Worm (Caenorhabditis elegans) whole organism, mixed stage, embryonic: ENCODE results near the gene R05G6.4.

Experiments
- cnd-1 ChIP-seq: fragments of 200-800 bp; sonication (Bioruptor generic); optimal IDR thresholded peaks from 2 replicates; lab custom pipeline; 2018; ENCODE audit warnings: mild to moderate bottlenecking, missing genetic modification characterization, missing compliant biosample characterization
- elt-3 ChIP-seq: fragments of 150-350 bp; optimal IDR thresholded peaks from 2 replicates; lab custom pipeline; 2014; ENCODE audit warnings: missing biosample characterization, missing genetic modification characterization
- mep-1 ChIP-seq: fragments of 150-350 bp; optimal IDR thresholded peaks from 2 replicates; lab custom pipeline; 2017; ENCODE audit warnings: missing biosample characterization, missing genetic modification reagents, missing genetic modification characterization, inconsistent platforms
- mls-2 ChIP-seq: sonication (generic microtip); optimal IDR thresholded peaks from 2 replicates; lab custom pipeline; 2016; ENCODE audit warnings: mild to moderate bottlenecking, missing genetic modification characterization, moderate library complexity, missing compliant biosample characterization
- nhr-12 ChIP-seq: fragments of 150-350 bp; optimal IDR thresholded peaks from 2 replicates; lab custom pipeline; 2014; ENCODE audit warnings: missing biosample characterization, missing genetic modification characterization
- nhr-237 ChIP-seq: fragments of 150-350 bp; optimal IDR thresholded peaks from 2 replicates; lab custom pipeline; 2014; ENCODE audit warnings: missing biosample characterization, missing genetic modification characterization
- nhr-28 ChIP-seq: fragments of 150-350 bp; optimal IDR thresholded peaks from 2 replicates; lab custom pipeline; 2014; ENCODE audit warnings: missing biosample characterization, missing genetic modification characterization
- tbx-8 ChIP-seq: fragments of 200-800 bp; sonication (Bioruptor generic); optimal IDR thresholded peaks from 2 replicates; lab custom pipeline; 2018; ENCODE audit warnings: mild to moderate bottlenecking, missing genetic modification characterization, moderate library complexity, missing compliant biosample characterization
- unc-39 ChIP-seq: fragments of 150-350 bp; optimal IDR thresholded peaks from 2 replicates; lab custom pipeline; 2014; ENCODE audit warnings: missing biosample characterization, missing genetic modification characterization

ce11 chrIV:7508850-7509249 lies 4.2 kb upstream of the R05G6.4 start:
- no peak for TF ChIP-seq nhr-28 (tag; lab: Kevin White, UChicago)
- TF ChIP-seq unc-39 (tag; lab: Kevin White, UChicago) = no peak
- TF ChIP-seq mep-1 (tag; lab: Kevin White, UChicago) = no peak
- TF ChIP-seq cnd-1 (tag; lab: Kevin White, UChicago) = no peak
- no peak for TF ChIP-seq tbx-8 (GFP tag; lab: Kevin White, UChicago)
- TF ChIP-seq nhr-237 (tag; lab: Kevin White, UChicago) = no peak
- no peak for TF ChIP-seq nhr-12 (tag; lab: Kevin White, UChicago)
- no peak for TF ChIP-seq elt-3 (tag; lab: Kevin White, UChicago)
- no peak for TF ChIP-seq mls-2 (tag; lab: Kevin White, UChicago)
